Worm (Caenorhabditis elegans) whole organism, L1 larva: Measurements from ENCODE around the gene nkb-2.

ENCODE experiments used
- F16B12.6 ChIP-seq: fragments of 150-350 bp; optimal IDR thresholded peaks from 2 replicates; lab custom pipeline; 2014; ENCODE audit warnings: missing biosample characterization, missing genetic modification characterization
- ama-1 ChIP-seq: fragments of 150-350 bp; optimal IDR thresholded peaks from 2 replicates; lab custom pipeline; 2014
- blmp-1 ChIP-seq: fragments of 150-350 bp; optimal IDR thresholded peaks from 2 replicates; lab custom pipeline; 2014; ENCODE audit warnings: missing biosample characterization, missing genetic modification characterization
- ceh-8 ChIP-seq: fragments of 200-800 bp; sonication (Bioruptor generic); optimal IDR thresholded peaks from 2 replicates; lab custom pipeline; 2018; ENCODE audit warnings: mild to moderate bottlenecking, missing genetic modification characterization, moderate library complexity, missing compliant biosample characterization
- fkh-4 ChIP-seq: sonication (generic microtip); optimal IDR thresholded peaks from 2 replicates; lab custom pipeline; 2016; ENCODE audit warnings: missing compliant biosample characterization, missing genetic modification characterization, borderline replicate concordance
- nhr-12 ChIP-seq: sonication (generic microtip); optimal IDR thresholded peaks from 2 replicates; lab custom pipeline; 2017; ENCODE audit warnings: missing biosample characterization, missing genetic modification characterization
- nhr-237 ChIP-seq: fragments of 150-350 bp; optimal IDR thresholded peaks from 2 replicates; lab custom pipeline; 2014; ENCODE audit warnings: missing biosample characterization, missing genetic modification characterization
- nhr-77 ChIP-seq: fragments of 150-350 bp; optimal IDR thresholded peaks from 2 replicates; lab custom pipeline; 2014; ENCODE audit warnings: missing biosample characterization, missing genetic modification characterization
- nhr-90 ChIP-seq: sonication (generic microtip); optimal IDR thresholded peaks from 2 replicates; lab custom pipeline; 2016; ENCODE audit warnings: mild to moderate bottlenecking, missing genetic modification characterization, missing compliant biosample characterization; ENCODE audit not compliant: poor library complexity
- pag-3 ChIP-seq: sonication (generic microtip); optimal IDR thresholded peaks from 2 replicates; lab custom pipeline; 2017; ENCODE audit warnings: missing genetic modification characterization, mild to moderate bottlenecking, missing compliant biosample characterization, antibody characterized with exemption, borderline replicate concordance; ENCODE audit not compliant: insufficient read depth
- unc-62 ChIP-seq: fragments of 150-350 bp; optimal IDR thresholded peaks from 2 replicates; lab custom pipeline; 2014; ENCODE audit warnings: missing biosample characterization, missing genetic modification reagents, missing genetic modification characterization
- zag-1 ChIP-seq: fragments of 150-350 bp; optimal IDR thresholded peaks from 2 replicates; lab custom pipeline; 2014; ENCODE audit warnings: missing biosample characterization, missing genetic modification characterization
- ztf-11 ChIP-seq, 2 experiments: sonication (generic microtip); optimal IDR thresholded peaks; 2 replicates each; lab custom pipeline; 2016 to 2017; ENCODE audit warnings: missing genetic modification characterization in 2 of 2, missing biosample characterization in 1 of 2, missing compliant biosample characterization in 1 of 2

ce11 chrIV:10558415-10558814 is 32.3 kb upstream of the nkb-2 start, which contains the start of gene zim-3:
- no peak for TF ChIP-seq nhr-77
- no peak for TF ChIP-seq nhr-12 (tag; lab: Kevin White, UChicago)
- no peak for TF ChIP-seq F16B12.6 (tag; lab: Kevin White, UChicago)
- TF ChIP-seq zag-1 (tag; lab: Kevin White, UChicago) = no peak
- TF ChIP-seq ama-1 (lab: Kevin White, UChicago) = no peak
- TF ChIP-seq nhr-237 = no peak
- no peak for TF ChIP-seq nhr-90 (tag; lab: Kevin White, UChicago)
- TF ChIP-seq pag-3 (tag; lab: Kevin White, UChicago) = no peak
- no peak for TF ChIP-seq blmp-1 (tag; lab: Kevin White, UChicago)
- no peak for TF ChIP-seq ceh-8 (GFP tag; lab: Kevin White, UChicago)
- TF ChIP-seq ztf-11 (tag; optimal IDR thresholded peaks at IDR 0.05; lab: Kevin White, UChicago) = no peak
- TF ChIP-seq unc-62 (GFP tag; lab: Kevin White, UChicago) = no peak
- TF ChIP-seq fkh-4 (tag; lab: Kevin White, UChicago) = no peak
